Worm (Caenorhabditis elegans) whole organism, mixed stage, embryonic: ENCODE measurements around the gene C32D5.10.

Experiments
- M03D4.4 ChIP-seq: sonication (generic microtip); optimal IDR thresholded peaks from 2 replicates; lab custom pipeline; 2017; ENCODE audit warnings: mild to moderate bottlenecking, missing genetic modification characterization, missing compliant biosample characterization
- blmp-1 ChIP-seq: fragments of 150-350 bp; optimal IDR thresholded peaks from 2 replicates; lab custom pipeline; 2014; ENCODE audit warnings: missing biosample characterization, missing genetic modification characterization
- ceh-43 ChIP-seq: fragments of 200-800 bp; sonication (Bioruptor generic); optimal IDR thresholded peaks from 2 replicates; lab custom pipeline; 2018; ENCODE audit warnings: mild to moderate bottlenecking, missing genetic modification characterization, moderate library complexity, missing compliant biosample characterization
- ces-1 ChIP-seq: fragments of 150-350 bp; optimal IDR thresholded peaks from 2 replicates; lab custom pipeline; 2014; ENCODE audit warnings: missing biosample characterization, missing genetic modification reagents, missing genetic modification characterization
- cnd-1 ChIP-seq: fragments of 200-800 bp; sonication (Bioruptor generic); optimal IDR thresholded peaks from 2 replicates; lab custom pipeline; 2018; ENCODE audit warnings: mild to moderate bottlenecking, missing genetic modification characterization, missing compliant biosample characterization
- drap-1 ChIP-seq: fragments of 200-800 bp; sonication (Bioruptor generic); optimal IDR thresholded peaks from 3 replicates; lab custom pipeline; 2018; ENCODE audit warnings: mild to moderate bottlenecking, missing genetic modification characterization, missing compliant biosample characterization
- elt-1 ChIP-seq: sonication (generic microtip); optimal IDR thresholded peaks from 2 replicates; lab custom pipeline; 2017; ENCODE audit warnings: missing genetic modification characterization, mild to moderate bottlenecking, missing compliant biosample characterization, antibody characterized with exemption, moderate library complexity, borderline replicate concordance; ENCODE audit not compliant: insufficient read depth
- elt-3 ChIP-seq: fragments of 150-350 bp; optimal IDR thresholded peaks from 2 replicates; lab custom pipeline; 2014; ENCODE audit warnings: missing biosample characterization, missing genetic modification characterization
- flh-1 ChIP-seq: fragments of 200-800 bp; sonication (Bioruptor generic); optimal IDR thresholded peaks from 2 replicates; lab custom pipeline; 2018; ENCODE audit warnings: mild to moderate bottlenecking, missing genetic modification characterization, moderate library complexity, missing compliant biosample characterization
- hlh-1 ChIP-seq: fragments of 150-350 bp; optimal IDR thresholded peaks from 2 replicates; lab custom pipeline; 2014; ENCODE audit warnings: missing biosample characterization, missing genetic modification reagents, missing genetic modification characterization
- lin-13 ChIP-seq: fragments of 150-350 bp; optimal IDR thresholded peaks from 2 replicates; lab custom pipeline; 2014; ENCODE audit warnings: missing biosample characterization, missing genetic modification characterization
- lin-32 ChIP-seq: fragments of 200-800 bp; sonication (Bioruptor generic); optimal IDR thresholded peaks from 2 replicates; lab custom pipeline; 2018; ENCODE audit warnings: mild to moderate bottlenecking, missing genetic modification characterization, missing compliant biosample characterization
- lsy-2 ChIP-seq: fragments of 150-350 bp; optimal IDR thresholded peaks from 2 replicates; lab custom pipeline; 2014; ENCODE audit warnings: missing biosample characterization, missing genetic modification characterization
- mab-5 ChIP-seq: fragments of 150-350 bp; optimal IDR thresholded peaks from 2 replicates; lab custom pipeline; 2014; ENCODE audit warnings: missing biosample characterization, missing genetic modification characterization
- mep-1 ChIP-seq: fragments of 150-350 bp; optimal IDR thresholded peaks from 2 replicates; lab custom pipeline; 2017; ENCODE audit warnings: missing biosample characterization, missing genetic modification reagents, missing genetic modification characterization, inconsistent platforms
- mls-2 ChIP-seq: sonication (generic microtip); optimal IDR thresholded peaks from 2 replicates; lab custom pipeline; 2016; ENCODE audit warnings: mild to moderate bottlenecking, missing genetic modification characterization, moderate library complexity, missing compliant biosample characterization
- nhr-12 ChIP-seq: fragments of 150-350 bp; optimal IDR thresholded peaks from 2 replicates; lab custom pipeline; 2014; ENCODE audit warnings: missing biosample characterization, missing genetic modification characterization
- nhr-2 ChIP-seq: fragments of 150-350 bp; optimal IDR thresholded peaks from 2 replicates; lab custom pipeline; 2014; ENCODE audit warnings: missing biosample characterization, missing genetic modification characterization
- nhr-237 ChIP-seq: fragments of 150-350 bp; optimal IDR thresholded peaks from 2 replicates; lab custom pipeline; 2014; ENCODE audit warnings: missing biosample characterization, missing genetic modification characterization
- nhr-28 ChIP-seq: fragments of 150-350 bp; optimal IDR thresholded peaks from 2 replicates; lab custom pipeline; 2014; ENCODE audit warnings: missing biosample characterization, missing genetic modification characterization
- pha-4 ChIP-seq: fragments of 150-350 bp; optimal IDR thresholded peaks from 2 replicates; lab custom pipeline; 2018; ENCODE audit warnings: missing biosample characterization, missing genetic modification reagents, missing genetic modification characterization
- sem-2 ChIP-seq: fragments of 200-800 bp; sonication (Bioruptor generic); optimal IDR thresholded peaks from 2 replicates; lab custom pipeline; 2018; ENCODE audit warnings: mild to moderate bottlenecking, missing genetic modification characterization, missing compliant biosample characterization
- snpc-4 ChIP-seq: fragments of 150-350 bp; optimal IDR thresholded peaks from 2 replicates; lab custom pipeline; 2014; ENCODE audit warnings: missing biosample characterization, missing genetic modification characterization
- sptf-1 ChIP-seq: sonication (generic microtip); optimal IDR thresholded peaks from 2 replicates; lab custom pipeline; 2017; ENCODE audit warnings: mild to moderate bottlenecking, missing genetic modification characterization, moderate library complexity, missing compliant biosample characterization
- tbx-8 ChIP-seq: fragments of 200-800 bp; sonication (Bioruptor generic); optimal IDR thresholded peaks from 2 replicates; lab custom pipeline; 2018; ENCODE audit warnings: mild to moderate bottlenecking, missing genetic modification characterization, moderate library complexity, missing compliant biosample characterization
- unc-120 ChIP-seq: sonication (generic microtip); optimal IDR thresholded peaks from 2 replicates; lab custom pipeline; 2017; ENCODE audit warnings: missing genetic modification characterization, missing compliant biosample characterization; ENCODE audit not compliant: poor library complexity, severe bottlenecking
- unc-62 ChIP-seq: fragments of 150-350 bp; optimal IDR thresholded peaks from 2 replicates; lab custom pipeline; 2014; ENCODE audit warnings: missing biosample characterization, missing genetic modification reagents, missing genetic modification characterization
- zip-8 ChIP-seq: fragments of 150-350 bp; optimal IDR thresholded peaks from 2 replicates; lab custom pipeline; 2014; ENCODE audit warnings: missing biosample characterization, missing genetic modification characterization
- ztf-11 ChIP-seq: fragments of 150-350 bp; optimal IDR thresholded peaks from 2 replicates; lab custom pipeline; 2014; ENCODE audit warnings: missing biosample characterization, missing genetic modification characterization

The C32D5.10 gene

ce11 chrII:6351887-6352286 is at the start of gene C32D5.10:
TSS of gene C32D5.10 (minus strand) at chrII:6351987.
- TF ChIP-seq cnd-1 (tag; lab: Kevin White, UChicago): no peak
- no peak for TF ChIP-seq drap-1 (GFP tag; lab: Kevin White, UChicago)
- TF ChIP-seq sem-2: no peak
- TF ChIP-seq mab-5 (tag; lab: Kevin White, UChicago): no peak
- TF ChIP-seq ceh-43 (GFP tag; lab: Kevin White, UChicago): no peak
- TF ChIP-seq zip-8 (tag; lab: Kevin White, UChicago): no peak
- TF ChIP-seq elt-3 (tag; lab: Kevin White, UChicago): no peak
- TF ChIP-seq mls-2: no peak
- TF ChIP-seq lin-13 (tag; lab: Kevin White, UChicago): no peak
- no peak for TF ChIP-seq blmp-1 (tag; lab: Kevin White, UChicago)
- no peak for TF ChIP-seq snpc-4 (tag; lab: Kevin White, UChicago)
- TF ChIP-seq unc-62 (GFP tag; lab: Kevin White, UChicago): no peak
- TF ChIP-seq unc-120 (tag; lab: Kevin White, UChicago): no peak
- no peak for TF ChIP-seq nhr-28
- no peak for TF ChIP-seq nhr-2 (tag; lab: Kevin White, UChicago)
- TF ChIP-seq ces-1 (GFP tag; lab: Kevin White, UChicago): no peak
- TF ChIP-seq lsy-2 (tag; lab: Kevin White, UChicago): no peak
- TF ChIP-seq mep-1 (tag; lab: Kevin White, UChicago): no peak

ce11 chrII:6398406-6398805 is 46.6 kb upstream of the C32D5.10 start, which contains the start of gene zig-10:
TSS of gene zig-10 (plus strand) at chrII:6398706.
- peak; percentile 37 for TF ChIP-seq elt-1 (tag; lab: Kevin White, UChicago)
- TF ChIP-seq unc-62 (GFP tag; lab: Kevin White, UChicago): no peak
- TF ChIP-seq, all 35 proteins: peak for 1

ce11 chrII:6394037-6394436 is 42.2 kb upstream of the C32D5.10 start:
- TF ChIP-seq M03D4.4 (tag; lab: Kevin White, UChicago): no peak
- TF ChIP-seq unc-62 (GFP tag; lab: Kevin White, UChicago): peak; percentile 56
- no peak for TF ChIP-seq mls-2
- TF ChIP-seq ces-1 (GFP tag; lab: Kevin White, UChicago): no peak
- peak; percentile 16 for TF ChIP-seq nhr-2 (tag; lab: Kevin White, UChicago)
- no peak for TF ChIP-seq tbx-8
- peak; percentile 81 for TF ChIP-seq hlh-1
- TF ChIP-seq flh-1 (GFP tag; lab: Kevin White, UChicago): no peak
- no peak for TF ChIP-seq lin-13 (tag; lab: Kevin White, UChicago)
- TF ChIP-seq, all 35 proteins: peak for 3

- TF ChIP-seq ces-1 (GFP tag; lab: Kevin White, UChicago): no peak
- TF ChIP-seq sptf-1 (tag; lab: Kevin White, UChicago): no peak
- TF ChIP-seq elt-3 (tag; lab: Kevin White, UChicago): no peak
- no peak for TF ChIP-seq drap-1 (GFP tag; lab: Kevin White, UChicago)
- TF ChIP-seq lin-32 (GFP tag; lab: Kevin White, UChicago): no peak
- TF ChIP-seq lin-13 (tag; lab: Kevin White, UChicago): no peak
- no peak for TF ChIP-seq ztf-11
- no peak for TF ChIP-seq mep-1 (tag; lab: Kevin White, UChicago)
- TF ChIP-seq hlh-1: no peak
- TF ChIP-seq mls-2: no peak
- no peak for TF ChIP-seq nhr-237 (tag; lab: Kevin White, UChicago)
- TF ChIP-seq nhr-28: no peak
- TF ChIP-seq nhr-12 (tag; lab: Kevin White, UChicago): no peak
- TF ChIP-seq pha-4 (tag; lab: Kevin White, UChicago): no peak
- no peak for TF ChIP-seq sem-2
- TF ChIP-seq, all 35 proteins: peak for 0
These were observed 39.4 kb upstream of the C32D5.10 start, which contains the start of gene F58F12.3 for ce11 chrII:6391195-6391594. TSS of gene F58F12.3 (minus strand) at chrII:6391295.

- TF ChIP-seq nhr-237 (tag; lab: Kevin White, UChicago) (no peak), nhr-2 (tag; lab: Kevin White, UChicago) (no peak), elt-1 (tag; lab: Kevin White, UChicago) (no peak), M03D4.4 (tag; lab: Kevin White, UChicago) (no peak), cnd-1 (tag; lab: Kevin White, UChicago) (no peak), mab-5 (tag; lab: Kevin White, UChicago) (no peak), zip-8 (tag; lab: Kevin White, UChicago) (no peak), ces-1 (GFP tag; lab: Kevin White, UChicago) (no peak), nhr-28 (no peak)
These were observed 36.1 kb upstream of the C32D5.10 start, which contains the start of gene F58F12.2 for ce11 chrII:6387937-6388336. TSS of gene F58F12.2 (minus strand) at chrII:6388037.
